Worm (Caenorhabditis elegans): ENCODE results near the gene gcy-37.

gcy-37 gene

DNA sequence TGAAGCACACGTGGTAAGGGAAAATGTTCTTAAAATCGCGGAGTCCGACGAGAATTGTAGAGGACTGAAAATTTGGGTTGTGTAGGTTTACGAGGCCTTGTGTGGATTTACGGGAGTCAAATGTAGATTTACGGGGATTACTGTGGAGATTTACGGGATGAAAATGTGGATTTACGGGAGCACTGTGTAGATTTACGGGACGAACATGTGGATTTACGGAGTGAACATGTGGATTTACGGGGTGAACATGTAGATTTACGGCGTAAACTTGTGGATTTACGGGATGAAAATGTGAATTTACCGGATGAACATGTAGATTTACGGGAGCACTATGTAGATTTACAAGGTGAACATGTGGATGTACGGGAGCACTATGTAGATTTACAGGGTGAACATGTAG lies 2.7 kb downstream of the gcy-37 start:
- TF ChIP-seq fos-1 (tag; optimal IDR thresholded peaks at IDR 0.05) (no peak), lin-11 (tag; optimal IDR thresholded peaks at IDR 0.05) (no peak), lin-39 (tag; optimal IDR thresholded peaks at IDR 0.05) (no peak), nhr-11 (tag; optimal IDR thresholded peaks at IDR 0.05) (no peak), blmp-1 (tag; optimal IDR thresholded peaks at IDR 0.05; ENCODE audit: insufficient read depth) (no peak), unc-55 (GFP tag; optimal IDR thresholded peaks at IDR 0.05) (no peak), sma-9 (GFP tag; optimal IDR thresholded peaks at IDR 0.05) (no peak), sma-9 (tag; optimal IDR thresholded peaks at IDR 0.05) (no peak), egl-27 (tag; optimal IDR thresholded peaks at IDR 0.05) (no peak), lin-13 (GFP tag; optimal IDR thresholded peaks at IDR 0.05) (no peak), mdl-1 (tag; optimal IDR thresholded peaks at IDR 0.05) (no peak), mab-5 (tag; optimal IDR thresholded peaks at IDR 0.05) (no peak), nhr-77 (tag; optimal IDR thresholded peaks at IDR 0.05) (no peak), elt-1 (tag; optimal IDR thresholded peaks at IDR 0.05) (no peak), ztf-1 (GFP tag; conservative IDR thresholded peaks at IDR 0.05) (no peak), peb-1 (tag; optimal IDR thresholded peaks at IDR 0.05) (no peak), nhr-129 (tag; optimal IDR thresholded peaks at IDR 0.05) (no peak), gmeb-1 (tag; optimal IDR thresholded peaks at IDR 0.05) (no peak), nhr-21 (tag; optimal IDR thresholded peaks at IDR 0.05) (no peak), snpc-4 (tag; optimal IDR thresholded peaks at IDR 0.05) (no peak)

ce11 chrIV:2149247-2149756 lies 9.7 kb downstream of the gcy-37 start, which contains the start of gene C54E4.5:
C54E4.5 (minus strand) TSS chrIV:2149297.
- TF ChIP-seq sma-3 (GFP tag; optimal IDR thresholded peaks at IDR 0.05), result peak; percentile 52
- TF ChIP-seq sma-9 (GFP tag; optimal IDR thresholded peaks at IDR 0.05), result peak; percentile 80
- TF ChIP-seq sma-9 (tag; optimal IDR thresholded peaks at IDR 0.05), result no peak
- peak; percentile 54 for TF ChIP-seq egl-27 (tag; optimal IDR thresholded peaks at IDR 0.05)
- TF ChIP-seq blmp-1 (tag; optimal IDR thresholded peaks at IDR 0.05; ENCODE audit: insufficient read depth), result peak; percentile 44
- TF ChIP-seq nhr-11 (tag; optimal IDR thresholded peaks at IDR 0.05), result no peak
- no peak for TF ChIP-seq nhr-10 (tag; optimal IDR thresholded peaks at IDR 0.05)
- TF ChIP-seq nhr-77 (tag; optimal IDR thresholded peaks at IDR 0.05), result no peak
- TF ChIP-seq crh-2 (tag; optimal IDR thresholded peaks at IDR 0.05), result peak; percentile 6
- no peak for TF ChIP-seq ztf-11 (tag; optimal IDR thresholded peaks at IDR 0.05)
- TF ChIP-seq ceh-16 (tag; optimal IDR thresholded peaks at IDR 0.05), result peak; percentile 3
- TF ChIP-seq ceh-82 (tag; optimal IDR thresholded peaks at IDR 0.05), result no peak
- no peak for TF ChIP-seq dmd-4 (tag; optimal IDR thresholded peaks at IDR 0.05)
- no peak for TF ChIP-seq alr-1 (tag; optimal IDR thresholded peaks at IDR 0.05)
- peak; percentile 38 for TF ChIP-seq gmeb-1 (tag; optimal IDR thresholded peaks at IDR 0.05)
- TF ChIP-seq nhr-25 (tag; optimal IDR thresholded peaks at IDR 0.05), result peak; percentile 70
- no peak for TF ChIP-seq unc-62 (GFP tag; optimal IDR thresholded peaks at IDR 0.05)
- TF ChIP-seq nhr-21 (tag; optimal IDR thresholded peaks at IDR 0.05), result peak; percentile 53
- no peak for TF ChIP-seq nhr-6 (tag; optimal IDR thresholded peaks at IDR 0.05)
- no peak for TF ChIP-seq nhr-237 (tag; optimal IDR thresholded peaks at IDR 0.05)
- TF ChIP-seq sem-4 (tag; optimal IDR thresholded peaks at IDR 0.05), result no peak

DNA sequence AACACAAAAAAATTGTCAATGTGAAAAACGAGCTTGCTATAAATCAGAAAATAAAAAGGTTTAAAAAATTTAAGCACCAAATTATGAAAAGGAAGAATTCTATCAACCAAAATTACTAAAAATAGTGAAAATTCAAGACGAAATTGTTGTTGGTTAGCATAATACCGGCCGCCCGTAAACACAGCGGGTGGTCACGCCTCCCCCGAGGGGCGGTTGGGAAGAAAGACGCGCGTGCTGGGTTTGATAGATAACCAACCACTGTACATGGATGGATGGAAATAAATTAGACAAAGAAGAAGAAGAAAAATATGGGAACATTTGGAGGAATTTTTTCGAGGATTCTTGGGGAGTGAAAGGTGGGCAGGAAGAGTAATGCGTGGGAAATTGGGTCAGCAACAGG lies 16.6 kb downstream of the gcy-37 start:
- no peak for TF ChIP-seq nhr-237 (tag; optimal IDR thresholded peaks at IDR 0.05)
- no peak for TF ChIP-seq unc-62 (GFP tag; optimal IDR thresholded peaks at IDR 0.05)
- no peak for TF ChIP-seq blmp-1 (tag; optimal IDR thresholded peaks at IDR 0.05; ENCODE audit: insufficient read depth)
- no peak for TF ChIP-seq mdl-1 (tag; optimal IDR thresholded peaks at IDR 0.05)

DNA sequence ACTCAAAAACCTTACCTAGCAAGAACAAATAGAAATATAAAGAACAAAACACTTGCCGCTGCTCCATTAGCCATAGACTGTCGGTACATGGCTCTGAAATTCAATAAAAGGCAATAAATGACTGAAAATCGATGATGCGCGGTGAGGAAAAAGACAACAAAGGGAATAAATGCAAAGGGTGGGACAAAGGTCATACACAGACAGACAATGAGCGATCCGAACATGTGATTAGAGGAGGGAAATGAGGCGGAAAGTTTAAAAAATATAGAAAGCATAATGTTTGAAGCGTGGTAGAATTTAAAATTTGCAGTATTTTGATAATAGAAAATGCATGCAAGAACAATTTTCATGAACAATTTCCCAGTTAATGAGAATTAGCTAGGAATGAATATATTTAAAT lies 18.4 kb downstream of the gcy-37 start, which contains the start of gene C54E4.12:
TSS of gene C54E4.12 (minus strand) at position 101 of the 400 bp plus-strand sequence.
- TF ChIP-seq aly-2 (tag; optimal IDR thresholded peaks at IDR 0.05), result no peak
- TF ChIP-seq unc-62 (GFP tag; optimal IDR thresholded peaks at IDR 0.05), result no peak
- TF ChIP-seq nhr-10 (tag; optimal IDR thresholded peaks at IDR 0.05), result no peak
- TF ChIP-seq unc-55 (GFP tag; optimal IDR thresholded peaks at IDR 0.05), result no peak
- TF ChIP-seq elt-1 (tag; optimal IDR thresholded peaks at IDR 0.05), result no peak
- TF ChIP-seq nhr-23 (tag; optimal IDR thresholded peaks at IDR 0.05), result no peak
- TF ChIP-seq crh-2 (tag; optimal IDR thresholded peaks at IDR 0.05), result no peak
- TF ChIP-seq snpc-4 (tag; optimal IDR thresholded peaks at IDR 0.05), result no peak
- TF ChIP-seq lin-39 (tag; optimal IDR thresholded peaks at IDR 0.05), result no peak
- TF ChIP-seq nhr-77 (tag; optimal IDR thresholded peaks at IDR 0.05), result no peak
- no peak for TF ChIP-seq mab-5 (tag; optimal IDR thresholded peaks at IDR 0.05)
- TF ChIP-seq ama-1 (optimal IDR thresholded peaks at IDR 0.05), result no peak
